Worm (Caenorhabditis elegans) whole organism, L4/young adult: ENCODE results near the gene sri-6.

Experiments
- W03F9.2 ChIP-seq: fragments of 150-350 bp; optimal IDR thresholded peaks from 2 replicates; lab custom pipeline; 2014; ENCODE audit warnings: missing biosample characterization, missing genetic modification characterization
- dao-5 ChIP-seq: sonication (generic microtip); optimal IDR thresholded peaks from 2 replicates; lab custom pipeline; 2016; ENCODE audit warnings: missing genotype, missing genetic modification characterization, moderate library complexity, missing compliant biosample characterization
- him-1 ChIP-seq: sonication (generic microtip); optimal IDR thresholded peaks from 2 replicates; lab custom pipeline; 2016; ENCODE audit warnings: missing genotype, missing genetic modification reagents, missing genetic modification characterization, missing compliant biosample characterization

DNA sequence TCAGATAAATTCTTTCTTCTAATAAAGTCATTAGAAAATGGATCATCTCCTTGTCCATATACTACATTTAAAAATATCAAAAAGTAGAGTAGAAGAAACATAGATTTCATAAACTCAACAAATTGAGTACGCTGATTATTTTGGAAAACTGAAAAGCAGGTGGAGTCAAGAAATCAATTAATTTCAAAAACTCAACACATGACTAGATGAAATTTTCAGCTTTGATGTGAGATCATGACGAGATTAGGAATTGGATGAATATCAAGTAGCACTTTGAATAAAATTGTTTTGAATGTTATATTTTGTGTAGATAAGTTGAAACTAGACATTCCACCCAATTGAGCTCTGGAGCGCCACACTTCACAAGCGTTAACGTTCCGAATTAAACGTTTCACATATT is 10.1 kb downstream of the sri-6 start, which contains the start of gene F57B1.1:
- no peak for TF ChIP-seq dao-5 (tag; lab: Kevin White, UChicago)
- no peak for TF ChIP-seq him-1 (tag; lab: Kevin White, UChicago)
- no peak for TF ChIP-seq W03F9.2
